Fruit fly (Drosophila melanogaster): Measurements from ENCODE around the gene Spt6.
A peak's percentile ranks its signal among the peaks of the same experiment; 100 is the strongest.

The Spt6 gene

DNA sequence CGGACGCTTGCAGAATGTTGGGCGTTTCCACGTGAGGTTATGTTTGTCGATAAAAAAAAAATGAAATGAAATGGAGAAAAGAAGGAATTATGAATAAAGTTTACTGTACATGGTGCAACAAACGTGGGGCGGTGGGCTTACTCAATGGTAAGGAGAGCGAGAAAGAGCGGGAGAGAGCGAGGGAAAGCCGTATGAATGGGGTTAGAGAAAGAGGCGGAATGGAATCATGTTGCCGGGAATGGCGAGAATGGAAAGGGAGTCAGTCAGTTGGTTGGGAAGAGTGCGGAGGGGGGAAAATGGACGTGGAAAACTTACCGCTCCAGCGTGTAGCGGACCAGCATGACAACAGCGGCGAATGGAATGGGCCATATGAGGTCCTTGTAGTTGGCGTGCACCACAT lies 1.5 kb upstream of the Spt6 start:
- TF ChIP-seq Vsx2 (GFP tag; optimal IDR thresholded peaks at IDR 0.05; ENCODE audit: partially characterized antibody) (no peak), Jra (GFP tag; optimal IDR thresholded peaks at IDR 0.05) (no peak), CrebA (GFP tag; optimal IDR thresholded peaks at IDR 0.05; ENCODE audit: borderline replicate concordance) (no peak), dsf (GFP tag; optimal IDR thresholded peaks at IDR 0.05; ENCODE audit: borderline replicate concordance) (no peak), usp (GFP tag; optimal IDR thresholded peaks at IDR 0.05) (no peak), Hr78 (GFP tag; optimal IDR thresholded peaks at IDR 0.05) (no peak)

DNA sequence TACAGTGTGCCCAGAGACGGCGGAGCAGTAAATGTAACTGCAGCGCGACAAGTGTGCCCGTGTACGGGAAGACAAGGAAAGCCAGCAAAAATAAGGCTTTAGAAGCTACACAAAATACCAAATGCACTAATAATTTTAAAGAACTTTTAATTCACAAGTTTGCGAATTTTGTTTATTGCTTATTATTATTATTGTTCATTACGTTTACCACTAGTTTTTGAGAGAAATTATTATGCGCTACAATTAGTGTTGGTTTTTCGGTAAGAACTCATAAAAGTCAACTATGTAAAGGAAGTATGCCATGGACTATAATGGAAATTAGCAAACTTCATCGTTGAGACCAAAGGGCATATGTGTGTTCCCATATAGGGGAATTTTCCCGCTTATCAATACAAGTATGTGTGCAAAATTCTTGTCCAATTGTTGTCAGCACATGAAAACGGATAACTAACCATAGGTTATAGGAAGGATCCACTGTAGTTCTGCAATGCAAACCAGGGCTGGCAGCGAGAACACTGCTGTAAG lies 348 bp upstream of the Spt6 start, which contains the start of gene schlank:
TSS of gene schlank (minus strand) at position 42 of the 525 bp plus-strand sequence.
- TF ChIP-seq Hnf4 (GFP tag; optimal IDR thresholded peaks at IDR 0.05), result peak; percentile 27
- no peak for TF ChIP-seq Abd-B (GFP tag; optimal IDR thresholded peaks at IDR 0.05)
- peak; percentile 76 for TF ChIP-seq woc (GFP tag; optimal IDR thresholded peaks at IDR 0.05)
- TF ChIP-seq lola (GFP tag; optimal IDR thresholded peaks at IDR 0.05), result no peak
- no peak for TF ChIP-seq brk (GFP tag; optimal IDR thresholded peaks at IDR 0.05)
- TF ChIP-seq jim (GFP tag; optimal IDR thresholded peaks at IDR 0.05), result no peak
- TF ChIP-seq GATAd (GFP tag; optimal IDR thresholded peaks at IDR 0.05), result no peak
- TF ChIP-seq sv (GFP tag; optimal IDR thresholded peaks at IDR 0.05), result peak; percentile 43
- TF ChIP-seq fru (GFP tag; optimal IDR thresholded peaks at IDR 0.05), result peak; percentile 32
- TF ChIP-seq ey (GFP tag; optimal IDR thresholded peaks at IDR 0.05), result peak; percentile 54
- no peak for TF ChIP-seq CG32264 (GFP tag; optimal IDR thresholded peaks at IDR 0.05)
- TF ChIP-seq br (GFP tag; optimal IDR thresholded peaks at IDR 0.05), result peak; percentile 38
- TF ChIP-seq sage (GFP tag; optimal IDR thresholded peaks at IDR 0.05), result no peak
- peak; percentile 35 for TF ChIP-seq h (GFP tag; optimal IDR thresholded peaks at IDR 0.05)
- TF ChIP-seq tai (GFP tag; optimal IDR thresholded peaks at IDR 0.05), result no peak
- TF ChIP-seq Vsx2 (GFP tag; optimal IDR thresholded peaks at IDR 0.05; ENCODE audit: partially characterized antibody), result no peak
- no peak for TF ChIP-seq Hr83 (GFP tag; optimal IDR thresholded peaks at IDR 0.05; ENCODE audit: poor library complexity, severe bottlenecking)
- TF ChIP-seq dmrt93B (GFP tag; optimal IDR thresholded peaks at IDR 0.05), result no peak
- TF ChIP-seq Myc (optimal IDR thresholded peaks at IDR 0.05), result no peak
- TF ChIP-seq HLH106 (tag; optimal IDR thresholded peaks at IDR 0.05), result peak; percentile 65
- TF ChIP-seq dsf (GFP tag; optimal IDR thresholded peaks at IDR 0.05; ENCODE audit: borderline replicate concordance), result no peak
- no peak for TF ChIP-seq Mio (GFP tag; optimal IDR thresholded peaks at IDR 0.05)
- peak; percentile 36 for TF ChIP-seq Sp1 (GFP tag; optimal IDR thresholded peaks at IDR 0.05)
- TF ChIP-seq CrebA (GFP tag; optimal IDR thresholded peaks at IDR 0.05; ENCODE audit: borderline replicate concordance), result no peak
- no peak for TF ChIP-seq Dfd (GFP tag; optimal IDR thresholded peaks at IDR 0.05)
- TF ChIP-seq psq (GFP tag; optimal IDR thresholded peaks at IDR 0.05), result no peak
- peak; percentile 18 for TF ChIP-seq CG9705 (GFP tag; optimal IDR thresholded peaks at IDR 0.05)
- no peak for TF ChIP-seq Dif (GFP tag; optimal IDR thresholded peaks at IDR 0.05; ENCODE audit: partially characterized antibody)
- TF ChIP-seq dl (GFP tag; optimal IDR thresholded peaks at IDR 0.05; ENCODE audit: insufficient read depth in 1 of 2, partially characterized antibody in 2 of 2), result no peak
- TF ChIP-seq Rel (GFP tag; optimal IDR thresholded peaks at IDR 0.05), result no peak
- TF ChIP-seq Rel (tag; optimal IDR thresholded peaks at IDR 0.05), result no peak
- no peak for TF ChIP-seq Jra (GFP tag; optimal IDR thresholded peaks at IDR 0.05)
- no peak for TF ChIP-seq usp (GFP tag; optimal IDR thresholded peaks at IDR 0.05)
- no peak for TF ChIP-seq Hr78 (GFP tag; optimal IDR thresholded peaks at IDR 0.05)
- TF ChIP-seq N (GFP tag; optimal IDR thresholded peaks at IDR 0.05), result no peak
- peak in 1 of 2 experiments; percentile 60 for TF ChIP-seq foxo (GFP tag; optimal IDR thresholded peaks at IDR 0.05)
- TF ChIP-seq rgr (GFP tag; optimal IDR thresholded peaks at IDR 0.05), result peak; percentile 13
- TF ChIP-seq OdsH (GFP tag; optimal IDR thresholded peaks at IDR 0.05), result no peak
- no peak for TF ChIP-seq pan (optimal IDR thresholded peaks at IDR 0.05)

DNA sequence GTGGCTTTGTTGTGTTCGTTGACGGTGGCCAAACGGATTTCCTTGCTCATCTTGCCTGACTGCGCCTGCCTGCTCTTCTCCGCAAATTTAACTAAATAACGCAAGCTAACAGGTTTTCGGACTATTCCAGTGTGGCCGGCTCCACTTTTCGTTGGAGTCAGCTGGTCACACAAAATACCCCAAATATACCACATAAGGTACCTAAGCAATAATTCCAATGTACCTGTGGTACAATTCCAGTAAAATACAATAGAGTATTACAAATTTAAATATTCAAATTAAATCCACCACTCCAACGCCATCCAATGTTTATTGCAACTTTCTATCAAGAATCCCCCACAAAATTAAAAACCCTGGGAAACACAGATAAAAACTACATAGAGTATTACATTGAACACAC lies 9.0 kb downstream of the Spt6 start, which contains the start of gene CG3566:
TSS of gene CG3566 (minus strand) at position 135 of the 400 bp plus-strand sequence.
- TF ChIP-seq sage (GFP tag; optimal IDR thresholded peaks at IDR 0.05), result no peak
- peak; percentile 66 for TF ChIP-seq Myc (optimal IDR thresholded peaks at IDR 0.05)
- peak; percentile 16 for TF ChIP-seq Hr83 (GFP tag; optimal IDR thresholded peaks at IDR 0.05; ENCODE audit: poor library complexity, severe bottlenecking)
- TF ChIP-seq fru (GFP tag; optimal IDR thresholded peaks at IDR 0.05), result peak; percentile 37
- no peak for TF ChIP-seq Rel (GFP tag; optimal IDR thresholded peaks at IDR 0.05)
- peak; percentile 80 for TF ChIP-seq Rel (tag; optimal IDR thresholded peaks at IDR 0.05)
- peak; percentile 13 for TF ChIP-seq Sp1 (GFP tag; optimal IDR thresholded peaks at IDR 0.05)
- no peak for TF ChIP-seq OdsH (GFP tag; optimal IDR thresholded peaks at IDR 0.05)
- TF ChIP-seq Hnf4 (GFP tag; optimal IDR thresholded peaks at IDR 0.05), result no peak
- TF ChIP-seq rgr (GFP tag; optimal IDR thresholded peaks at IDR 0.05), result peak; percentile 11
- peak in 1 of 2 experiments; percentile 27 for TF ChIP-seq foxo (GFP tag; optimal IDR thresholded peaks at IDR 0.05)
- TF ChIP-seq pan (optimal IDR thresholded peaks at IDR 0.05), result no peak
- peak; percentile 73 for TF ChIP-seq woc (GFP tag; optimal IDR thresholded peaks at IDR 0.05)
